Worm (Caenorhabditis elegans) whole organism, L1 larva: ENCODE results near the gene ina-1.
A peak's percentile ranks its signal among the peaks of the same experiment; 100 is the strongest.

Experiments
- C16A3.4 ChIP-seq: fragments of 150-350 bp; optimal IDR thresholded peaks from 2 replicates; lab custom pipeline; 2014; ENCODE audit warnings: missing biosample characterization, missing genetic modification characterization
- F16B12.6 ChIP-seq: fragments of 150-350 bp; optimal IDR thresholded peaks from 2 replicates; lab custom pipeline; 2014; ENCODE audit warnings: missing biosample characterization, missing genetic modification characterization
- Y116A8C.19 ChIP-seq: sonication (generic microtip); optimal IDR thresholded peaks from 2 replicates; lab custom pipeline; 2016; ENCODE audit warnings: missing compliant biosample characterization, missing genetic modification characterization, borderline replicate concordance
- aha-1 ChIP-seq: fragments of 150-350 bp; optimal IDR thresholded peaks from 2 replicates; lab custom pipeline; 2014; ENCODE audit warnings: missing biosample characterization, missing genetic modification characterization
- alr-1 ChIP-seq: fragments of 200-800 bp; sonication (Bioruptor generic); optimal IDR thresholded peaks from 2 replicates; lab custom pipeline; 2018; ENCODE audit warnings: borderline replicate concordance, mild to moderate bottlenecking, missing genetic modification characterization, missing compliant biosample characterization
- aly-2 ChIP-seq: fragments of 150-350 bp; optimal IDR thresholded peaks from 2 replicates; lab custom pipeline; 2014; ENCODE audit warnings: missing biosample characterization, missing genetic modification characterization
- blmp-1 ChIP-seq: fragments of 150-350 bp; optimal IDR thresholded peaks from 2 replicates; lab custom pipeline; 2014; ENCODE audit warnings: missing biosample characterization, missing genetic modification characterization
- ceh-8 ChIP-seq: fragments of 200-800 bp; sonication (Bioruptor generic); optimal IDR thresholded peaks from 2 replicates; lab custom pipeline; 2018; ENCODE audit warnings: mild to moderate bottlenecking, missing genetic modification characterization, moderate library complexity, missing compliant biosample characterization
- ceh-88 ChIP-seq: fragments of 200-800 bp; sonication (Bioruptor generic); IDR thresholded peaks from 2 replicates; pipeline ENCODE4 v1.3.6; 2022; ENCODE audit warnings: missing genetic modification characterization, missing compliant biosample characterization
- ceh-90 ChIP-seq: sonication (generic microtip); optimal IDR thresholded peaks from 2 replicates; lab custom pipeline; 2016; ENCODE audit warnings: missing genetic modification characterization, missing compliant biosample characterization
- dpl-1 ChIP-seq, 3 experiments: fragments of 150-350 bp in 2 of 3; sonication (generic microtip) in 1 of 3; optimal IDR thresholded peaks; 2 replicates each; lab custom pipeline; 2014 to 2017; ENCODE audit warnings: missing biosample characterization in 3 of 3, missing genetic modification characterization in 3 of 3, missing genetic modification reagents in 3 of 3
- dsc-1 ChIP-seq: sonication (generic microtip); optimal IDR thresholded peaks from 2 replicates; lab custom pipeline; 2016; ENCODE audit warnings: mild to moderate bottlenecking, missing genetic modification characterization, missing compliant biosample characterization
- efl-1 ChIP-seq, 4 experiments: fragments of 150-350 bp; optimal IDR thresholded peaks in 3 of 4; peaks in 1 of 4; 1 replicate in 1 of 4; 2 replicates in 3 of 4; lab custom pipeline; 2014; ENCODE audit warnings: missing biosample characterization in 2 of 4, missing genetic modification characterization in 2 of 4, missing genetic modification reagents in 2 of 4
- egl-27 ChIP-seq, 2 experiments: fragments of 150-350 bp in 1 of 2; sonication (generic microtip); optimal IDR thresholded peaks; 3 replicates each; lab custom pipeline; 2017 to 2018; ENCODE audit warnings: missing biosample characterization in 2 of 2, missing genetic modification characterization in 2 of 2, missing genetic modification reagents in 2 of 2
- elt-2 ChIP-seq: sonication (generic microtip); optimal IDR thresholded peaks from 2 replicates; lab custom pipeline; 2016; ENCODE audit warnings: missing genetic modification characterization, mild to moderate bottlenecking, inconsistent platforms, missing compliant biosample characterization, missing genetic modification reagents
- elt-3 ChIP-seq, 6 experiments: fragments of 150-350 bp in 1 of 6; sonication (generic microtip); optimal IDR thresholded peaks; 2 replicates each; lab custom pipeline; 2017 to 2018; ENCODE audit warnings: missing biosample characterization in 6 of 6, missing genetic modification characterization in 6 of 6, inconsistent platforms in 1 of 6
- ets-5 ChIP-seq: fragments of 200-800 bp; sonication (Bioruptor generic); IDR thresholded peaks from 2 replicates; pipeline ENCODE4 v1.3.6; 2022; ENCODE audit warnings: missing genetic modification characterization, missing compliant biosample characterization
- fkh-10 ChIP-seq: sonication (generic microtip); optimal IDR thresholded peaks from 2 replicates; lab custom pipeline; 2017; ENCODE audit warnings: missing biosample characterization, missing genetic modification reagents, missing genetic modification characterization
- fkh-4 ChIP-seq: sonication (generic microtip); optimal IDR thresholded peaks from 2 replicates; lab custom pipeline; 2016; ENCODE audit warnings: missing compliant biosample characterization, missing genetic modification characterization, borderline replicate concordance
- fkh-8 ChIP-seq: sonication (generic microtip); optimal IDR thresholded peaks from 2 replicates; lab custom pipeline; 2016; ENCODE audit warnings: mild to moderate bottlenecking, missing genetic modification characterization, missing compliant biosample characterization
- grh-1 ChIP-seq: fragments of 200-800 bp; sonication (Bioruptor generic); IDR thresholded peaks from 2 replicates; pipeline ENCODE4 v1.3.6; 2022; ENCODE audit warnings: missing genetic modification reagents, missing genetic modification characterization, missing compliant biosample characterization
- irx-1 ChIP-seq: sonication (generic microtip); optimal IDR thresholded peaks from 2 replicates; lab custom pipeline; 2016; ENCODE audit warnings: missing genetic modification characterization, missing compliant biosample characterization
- isw-1 ChIP-seq: fragments of 200-800 bp; sonication (Bioruptor generic); IDR thresholded peaks from 2 replicates; pipeline ENCODE4 v1.3.6; 2022; ENCODE audit warnings: missing genetic modification characterization, missing compliant biosample characterization
- lin-13 ChIP-seq: fragments of 150-350 bp; optimal IDR thresholded peaks from 2 replicates; lab custom pipeline; 2014; ENCODE audit warnings: missing biosample characterization, missing genetic modification reagents, missing genetic modification characterization
- lin-14 ChIP-seq: fragments of 200-800 bp; sonication (Bioruptor generic); optimal IDR thresholded peaks from 2 replicates; lab custom pipeline; 2018; ENCODE audit warnings: mild to moderate bottlenecking, missing genetic modification characterization, moderate library complexity, missing compliant biosample characterization
- lin-15B ChIP-seq: fragments of 150-350 bp; sonication (generic microtip); optimal IDR thresholded peaks from 3 replicates; lab custom pipeline; 2014; ENCODE audit warnings: missing biosample characterization, missing genetic modification characterization
- lin-35 ChIP-seq, 2 experiments: fragments of 150-350 bp; optimal IDR thresholded peaks; 2 replicates each; lab custom pipeline; 2014; ENCODE audit warnings: missing biosample characterization in 2 of 2, missing genetic modification characterization in 2 of 2, missing genetic modification reagents in 2 of 2
- lin-39 ChIP-seq: fragments of 150-350 bp; optimal IDR thresholded peaks from 2 replicates; lab custom pipeline; 2014; ENCODE audit warnings: missing biosample characterization, missing genetic modification reagents, missing genetic modification characterization
- lir-3 ChIP-seq: sonication (generic microtip); optimal IDR thresholded peaks from 2 replicates; lab custom pipeline; 2016; ENCODE audit warnings: mild to moderate bottlenecking, missing genetic modification characterization, moderate library complexity, missing compliant biosample characterization; ENCODE audit not compliant: poor library complexity
- lsy-2 ChIP-seq, 2 experiments: fragments of 150-350 bp; optimal IDR thresholded peaks; 2 replicates each; lab custom pipeline; 2014; ENCODE audit warnings: missing biosample characterization in 2 of 2, missing genetic modification characterization in 2 of 2
- mef-2 ChIP-seq: fragments of 150-350 bp; optimal IDR thresholded peaks from 2 replicates; lab custom pipeline; 2014; ENCODE audit warnings: missing biosample characterization, missing genetic modification characterization
- mep-1 ChIP-seq: fragments of 150-350 bp; optimal IDR thresholded peaks from 2 replicates; lab custom pipeline; 2014; ENCODE audit warnings: missing biosample characterization, missing genetic modification characterization
- nhr-12 ChIP-seq: sonication (generic microtip); optimal IDR thresholded peaks from 2 replicates; lab custom pipeline; 2017; ENCODE audit warnings: missing biosample characterization, missing genetic modification characterization
- nhr-19 ChIP-seq: fragments of 200-800 bp; sonication (Bioruptor generic); conservative IDR thresholded peaks from 2 replicates; pipeline ENCODE4 v1.3.6; 2022; ENCODE audit warnings: missing genetic modification characterization, missing compliant biosample characterization
- nhr-20 ChIP-seq: sonication (generic microtip); optimal IDR thresholded peaks from 2 replicates; lab custom pipeline; 2016; ENCODE audit warnings: mild to moderate bottlenecking, missing genetic modification characterization, missing compliant biosample characterization
- nhr-28 ChIP-seq: fragments of 150-350 bp; optimal IDR thresholded peaks from 2 replicates; lab custom pipeline; 2014; ENCODE audit warnings: missing biosample characterization, missing genetic modification characterization
- nhr-71 ChIP-seq: sonication (generic microtip); optimal IDR thresholded peaks from 2 replicates; lab custom pipeline; 2016; ENCODE audit warnings: mild to moderate bottlenecking, missing genetic modification characterization, moderate library complexity, missing compliant biosample characterization
- nhr-84 ChIP-seq: sonication (generic microtip); optimal IDR thresholded peaks from 2 replicates; lab custom pipeline; 2017; ENCODE audit warnings: missing biosample characterization, missing genetic modification characterization
- nhr-85 ChIP-seq: sonication (generic microtip); peaks from one replicate; lab custom pipeline; 2016; ENCODE audit warnings: missing genetic modification characterization, inconsistent platforms, missing compliant biosample characterization
- pag-3 ChIP-seq: sonication (generic microtip); optimal IDR thresholded peaks from 2 replicates; lab custom pipeline; 2017; ENCODE audit warnings: missing genetic modification characterization, mild to moderate bottlenecking, missing compliant biosample characterization, antibody characterized with exemption, borderline replicate concordance; ENCODE audit not compliant: insufficient read depth
- rnt-1 ChIP-seq: sonication (generic microtip); optimal IDR thresholded peaks from 2 replicates; lab custom pipeline; 2016; ENCODE audit warnings: mild to moderate bottlenecking, missing genetic modification characterization, moderate library complexity, missing compliant biosample characterization
- skn-1 ChIP-seq: fragments of 150-350 bp; optimal IDR thresholded peaks from 2 replicates; lab custom pipeline; 2014; ENCODE audit warnings: missing biosample characterization, missing genetic modification characterization
- snpc-4 ChIP-seq: fragments of 150-350 bp; optimal IDR thresholded peaks from 2 replicates; lab custom pipeline; 2014; ENCODE audit warnings: missing biosample characterization, missing genetic modification characterization
- snu-23 ChIP-seq: sonication (generic microtip); optimal IDR thresholded peaks from 2 replicates; lab custom pipeline; 2016; ENCODE audit warnings: missing genetic modification characterization, missing compliant biosample characterization
- sptf-1 ChIP-seq: fragments of 150-350 bp; optimal IDR thresholded peaks from 2 replicates; lab custom pipeline; 2014; ENCODE audit warnings: missing biosample characterization, missing genetic modification characterization
- swsn-7 ChIP-seq: sonication (generic microtip); optimal IDR thresholded peaks from 2 replicates; lab custom pipeline; 2016; ENCODE audit warnings: missing genetic modification characterization, missing compliant biosample characterization
- tbx-2 ChIP-seq: sonication (generic microtip); optimal IDR thresholded peaks from 2 replicates; lab custom pipeline; 2016; ENCODE audit warnings: missing genetic modification characterization, missing compliant biosample characterization
- unc-30 ChIP-seq: sonication (generic microtip); optimal IDR thresholded peaks from 2 replicates; lab custom pipeline; 2017; ENCODE audit warnings: missing biosample characterization, missing genetic modification characterization
- unc-62 ChIP-seq: fragments of 150-350 bp; optimal IDR thresholded peaks from 2 replicates; lab custom pipeline; 2014; ENCODE audit warnings: missing biosample characterization, missing genetic modification reagents, missing genetic modification characterization
- unc-86 ChIP-seq: sonication (generic microtip); optimal IDR thresholded peaks from 2 replicates; lab custom pipeline; 2016; ENCODE audit warnings: missing genetic modification characterization, missing compliant biosample characterization
- vab-15 ChIP-seq: sonication (generic microtip); optimal IDR thresholded peaks from 2 replicates; lab custom pipeline; 2017; ENCODE audit warnings: missing genotype, mild to moderate bottlenecking, missing genetic modification characterization, missing compliant biosample characterization
- xbp-1 ChIP-seq: sonication (generic microtip); optimal IDR thresholded peaks from 2 replicates; lab custom pipeline; 2016; ENCODE audit warnings: missing genetic modification characterization, missing compliant biosample characterization
- zip-4 ChIP-seq: fragments of 200-800 bp; sonication (Bioruptor generic); optimal IDR thresholded peaks from 2 replicates; lab custom pipeline; 2018; ENCODE audit warnings: mild to moderate bottlenecking, missing genetic modification characterization, moderate library complexity, missing compliant biosample characterization

The ina-1 gene

DNA sequence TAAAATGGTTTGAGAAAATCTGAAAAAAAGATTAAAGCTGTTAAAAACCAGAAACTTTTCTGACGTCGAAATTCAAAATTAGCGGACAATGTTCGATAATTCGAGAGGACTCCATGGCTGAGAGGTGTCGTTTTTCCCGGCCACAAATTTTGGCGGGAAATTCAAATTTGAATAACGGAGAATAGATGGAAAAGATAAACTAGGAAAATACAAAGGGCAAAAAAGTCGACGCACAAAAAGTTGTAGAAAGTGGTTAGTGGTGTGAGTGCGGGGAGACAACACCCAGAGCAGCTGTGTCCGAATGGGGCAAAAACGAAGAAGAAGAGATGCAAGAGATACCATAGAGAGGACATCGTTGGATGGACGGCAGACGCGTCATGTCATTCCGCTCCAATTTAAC, 18.5 kb upstream of the ina-1 start, which contains the start of gene cls-3:
cls-3 (minus strand) TSS at position 19 of the 400 bp plus-strand sequence.
- TF ChIP-seq nhr-85 (tag; lab: Kevin White, UChicago) (peak; percentile 84), mep-1 (peak; percentile 27), snpc-4 (tag; lab: Kevin White, UChicago) (no peak), snu-23 (GFP tag; lab: Kevin White, UChicago) (peak; percentile 61), skn-1 (tag; lab: Kevin White, UChicago) (no peak), vab-15 (tag; lab: Kevin White, UChicago) (peak; percentile 21), nhr-20 (tag; lab: Kevin White, UChicago) (peak; percentile 43), irx-1 (tag; lab: Kevin White, UChicago) (peak; percentile 33), unc-86 (tag; lab: Kevin White, UChicago) (no peak), lin-35 (GFP tag; optimal IDR thresholded peaks at IDR 0.05; lab: Kevin White, UChicago) (peak; percentile 88 to 92), ceh-88 (GFP tag; lab: Robert Waterston, UW) (no peak), lin-15B (no peak), pag-3 (tag; lab: Kevin White, UChicago) (no peak), C16A3.4 (tag; lab: Kevin White, UChicago) (peak; percentile 56), lin-13 (peak; percentile 59), nhr-12 (no peak), lin-39 (tag; lab: Kevin White, UChicago) (peak; percentile 26), alr-1 (no peak), ets-5 (GFP tag; lab: Robert Waterston, UW) (no peak), fkh-4 (tag; lab: Kevin White, UChicago) (peak; percentile 5), rnt-1 (peak; percentile 88), nhr-71 (tag; lab: Kevin White, UChicago) (peak; percentile 81), Y116A8C.19 (no peak), lsy-2 (tag; optimal IDR thresholded peaks at IDR 0.05; lab: Kevin White, UChicago) (peak; percentile 61 to 76), lir-3 (tag; lab: Kevin White, UChicago) (peak; percentile 65), F16B12.6 (tag; lab: Kevin White, UChicago) (peak; percentile 54), dpl-1 (GFP tag; optimal IDR thresholded peaks at IDR 0.05; lab: Kevin White, UChicago) (peak; percentile 88 to 92 (median 90)), nhr-19 (GFP tag; lab: Robert Waterston, UW) (peak; percentile 53), grh-1 (no peak), blmp-1 (no peak), fkh-10 (GFP tag; lab: Kevin White, UChicago) (no peak), aly-2 (tag; lab: Kevin White, UChicago) (no peak), efl-1 (optimal IDR thresholded peaks at IDR 0.05; lab: Kevin White, UChicago) (peak; percentile 94 to 96), efl-1 (GFP tag; optimal IDR thresholded peaks at IDR 0.05 in 1 of 2; lab: Kevin White, UChicago) (peak; percentile 88 to 99), ceh-90 (tag; lab: Kevin White, UChicago) (no peak), dsc-1 (tag; lab: Kevin White, UChicago) (peak; percentile 62), nhr-84 (no peak), isw-1 (GFP tag; lab: Robert Waterston, UW) (peak; percentile 34; the same call in 1 of the 2 replicates), mef-2 (tag; lab: Kevin White, UChicago) (no peak), elt-2 (tag; lab: Kevin White, UChicago) (no peak), nhr-28 (tag; lab: Kevin White, UChicago) (no peak), elt-3 (tag; optimal IDR thresholded peaks at IDR 0.05; lab: Kevin White, UChicago) (no peak), ceh-8 (GFP tag; lab: Kevin White, UChicago) (peak; percentile 52), sptf-1 (tag; lab: Kevin White, UChicago) (no peak), egl-27 (tag; optimal IDR thresholded peaks at IDR 0.05; lab: Kevin White, UChicago) (no peak), fkh-8 (no peak), lin-14 (GFP tag; lab: Kevin White, UChicago) (peak; percentile 68), aha-1 (no peak), zip-4 (GFP tag; lab: Kevin White, UChicago) (no peak), tbx-2 (tag; lab: Kevin White, UChicago) (peak; percentile 25), unc-30 (tag; lab: Kevin White, UChicago) (no peak), swsn-7 (tag; lab: Kevin White, UChicago) (peak; percentile 50), unc-62 (GFP tag; lab: Kevin White, UChicago) (no peak), xbp-1 (peak; percentile 45)
